Worm (Caenorhabditis elegans): ENCODE results near the gene Y51B9A.8.

DNA sequence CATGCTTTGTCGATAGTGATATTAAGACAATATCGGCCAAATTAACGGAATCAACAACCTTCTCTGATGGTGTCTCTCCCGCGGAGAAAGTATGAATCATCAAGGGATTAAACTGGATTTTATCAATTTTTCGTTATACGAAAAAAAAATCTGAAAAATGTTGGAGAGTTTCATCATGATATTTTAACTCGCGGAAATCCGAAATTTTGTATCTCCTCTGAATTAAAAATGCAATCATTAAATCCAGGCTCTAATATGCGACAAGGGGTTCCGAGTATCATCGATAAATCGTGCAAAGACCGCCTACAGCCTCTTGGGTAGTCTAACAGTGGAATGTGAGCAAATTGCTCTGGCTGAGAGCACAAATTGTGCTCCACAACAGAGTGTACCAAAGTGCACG is 21.5 kb upstream of the Y51B9A.8 start, which contains the start of gene C06C3.10:
- TF ChIP-seq B0310.2 (tag; optimal IDR thresholded peaks at IDR 0.05) = no peak
- TF ChIP-seq ama-1 (optimal IDR thresholded peaks at IDR 0.05) = no peak
- no peak for TF ChIP-seq ceh-36 (tag; optimal IDR thresholded peaks at IDR 0.05)
- TF ChIP-seq hmg-4 (GFP tag; optimal IDR thresholded peaks at IDR 0.05) = no peak
- no peak for TF ChIP-seq tbx-11 (GFP tag; IDR thresholded peaks at IDR 0.05)
- TF ChIP-seq flt-1 (GFP tag; IDR thresholded peaks at IDR 0.05) = no peak
- no peak for TF ChIP-seq hnd-1 (tag; optimal IDR thresholded peaks at IDR 0.05)
- TF ChIP-seq ets-7 (tag; optimal IDR thresholded peaks at IDR 0.05) = no peak
- no peak for TF ChIP-seq ceh-13 (GFP tag; optimal IDR thresholded peaks at IDR 0.05)
- no peak for TF ChIP-seq tbx-37 (GFP tag; conservative IDR thresholded peaks at IDR 0.05)
- TF ChIP-seq F13C5.2 (tag; optimal IDR thresholded peaks at IDR 0.05) = no peak
- no peak for TF ChIP-seq hmbx-1 (tag; optimal IDR thresholded peaks at IDR 0.05)
- no peak for TF ChIP-seq tra-4 (tag; optimal IDR thresholded peaks at IDR 0.05)
- no peak for TF ChIP-seq aly-1 (tag; optimal IDR thresholded peaks at IDR 0.05)
